Fruit fly (Drosophila melanogaster): ENCODE results near the gene Cyp9f2.

- no peak for TF ChIP-seq Sin3A (optimal IDR thresholded peaks at IDR 0.05)
- TF ChIP-seq psq (optimal IDR thresholded peaks at IDR 0.05), result no peak
- no peak for TF ChIP-seq Myc (optimal IDR thresholded peaks at IDR 0.05)
- TF ChIP-seq h (optimal IDR thresholded peaks at IDR 0.05), result no peak
Observed at dm6 chr3R:12445468-12445867, 39.6 kb upstream of the Cyp9f2 start.
